Fruit fly (Drosophila melanogaster) whole organism, embryonic: ENCODE measurements around the gene ND-SGDH.

Experiments
- C15 ChIP-seq: fragments of 200-800 bp; sonication (Bioruptor generic); IDR thresholded peaks from 3 replicates; pipeline ENCODE4 v1.3.6; 2022; ENCODE audit warnings: missing biosample characterization, missing genetic modification characterization
- CG10274 ChIP-seq: fragments of 200-800 bp; sonication (Bioruptor generic); optimal IDR thresholded peaks from 3 replicates; lab custom pipeline; 2017; ENCODE audit warnings: missing biosample characterization, mild to moderate bottlenecking, missing genetic modification characterization
- CG10654 ChIP-seq: fragments of 200-800 bp; sonication (Bioruptor generic); optimal IDR thresholded peaks from 2 replicates; lab custom pipeline; 2016; ENCODE audit warnings: missing biosample characterization, missing genetic modification characterization
- CG11093 ChIP-seq: fragments of 200-800 bp; sonication (Bioruptor generic); IDR thresholded peaks from 3 replicates; pipeline ENCODE4 v1.3.6; 2022; ENCODE audit warnings: missing biosample characterization, missing genetic modification characterization
- CG13123 ChIP-seq: fragments of 200-800 bp; sonication (Bioruptor generic); optimal IDR thresholded peaks from 2 replicates; lab custom pipeline; 2016; ENCODE audit warnings: missing biosample characterization, missing genetic modification characterization
- CG13424 ChIP-seq: fragments of 200-800 bp; sonication (Bioruptor generic); optimal IDR thresholded peaks from 2 replicates; lab custom pipeline; 2019; ENCODE audit warnings: missing biosample characterization, mild to moderate bottlenecking, missing genetic modification characterization, moderate library complexity
- CG14014 ChIP-seq: fragments of 200-800 bp; sonication (Bioruptor generic); IDR thresholded peaks from 2 replicates; pipeline ENCODE4 v1.3.6; 2022; ENCODE audit warnings: missing biosample characterization, missing genetic modification characterization
- CG14441 ChIP-seq: fragments of 200-800 bp; sonication (Bioruptor generic); IDR thresholded peaks from 2 replicates; pipeline ENCODE4 v1.3.6; 2022; ENCODE audit warnings: missing biosample characterization, missing genetic modification characterization
- CG14710 ChIP-seq: fragments of 200-800 bp; sonication (Bioruptor generic); optimal IDR thresholded peaks from 3 replicates; lab custom pipeline; 2019; ENCODE audit warnings: missing biosample characterization, mild to moderate bottlenecking, missing genetic modification characterization, moderate library complexity
- CG14965 ChIP-seq: fragments of 200-800 bp; sonication (Bioruptor generic); optimal IDR thresholded peaks from 2 replicates; lab custom pipeline; 2016; ENCODE audit warnings: missing biosample characterization, missing genetic modification characterization, borderline replicate concordance
- CG1603 ChIP-seq: fragments of 200-800 bp; sonication (Bioruptor generic); optimal IDR thresholded peaks from 2 replicates; lab custom pipeline; 2019; ENCODE audit warnings: missing biosample characterization, mild to moderate bottlenecking, missing genetic modification characterization, moderate library complexity
- CG17186 ChIP-seq: fragments of 200-800 bp; sonication (Bioruptor generic); optimal IDR thresholded peaks from 3 replicates; lab custom pipeline; 2017; ENCODE audit warnings: missing biosample characterization, missing genetic modification reagents, missing genetic modification characterization
- CG18011 ChIP-seq: fragments of 200-800 bp; sonication (Bioruptor generic); optimal IDR thresholded peaks from 2 replicates; lab custom pipeline; 2017; ENCODE audit warnings: missing biosample characterization, missing genetic modification characterization, mild to moderate bottlenecking, moderate library complexity, missing genotype
- CG2678 ChIP-seq: fragments of 200-800 bp; sonication (Bioruptor generic); optimal IDR thresholded peaks from 3 replicates; lab custom pipeline; 2019; ENCODE audit warnings: missing biosample characterization, mild to moderate bottlenecking, missing genetic modification characterization, moderate library complexity
- CG3726 ChIP-seq: fragments of 200-800 bp; sonication (Bioruptor generic); IDR thresholded peaks from 3 replicates; pipeline ENCODE4, ENCODE4 v1.3.6; 2022; ENCODE audit warnings: missing biosample characterization, missing genetic modification characterization
- CG4854 ChIP-seq: fragments of 200-800 bp; sonication (Bioruptor generic); optimal IDR thresholded peaks from 2 replicates; lab custom pipeline; 2016; ENCODE audit warnings: missing biosample characterization, missing genetic modification characterization, inconsistent platforms
- CG6654 ChIP-seq: fragments of 200-800 bp; sonication (Bioruptor generic); optimal IDR thresholded peaks from 2 replicates; lab custom pipeline; 2017; ENCODE audit warnings: missing biosample characterization, mild to moderate bottlenecking, missing genetic modification characterization
- CG6765 ChIP-seq: fragments of 200-800 bp; sonication (Bioruptor generic); optimal IDR thresholded peaks from 3 replicates; lab custom pipeline; 2017; ENCODE audit warnings: missing biosample characterization, mild to moderate bottlenecking, missing genetic modification characterization
- CG6791 ChIP-seq: fragments of 200-800 bp; sonication (Bioruptor generic); IDR thresholded peaks from 3 replicates; pipeline ENCODE4 v1.3.6; 2022; ENCODE audit warnings: missing biosample characterization, missing genetic modification characterization; ENCODE audit not compliant: partially characterized antibody
- CG7271 ChIP-seq: fragments of 200-800 bp; sonication (Bioruptor generic); optimal IDR thresholded peaks from 2 replicates; lab custom pipeline; 2018; ENCODE audit warnings: missing biosample characterization, mild to moderate bottlenecking, missing genetic modification characterization, moderate library complexity
- CG7928 ChIP-seq: fragments of 200-800 bp; sonication (Bioruptor generic); optimal IDR thresholded peaks from 2 replicates; lab custom pipeline; 2017; ENCODE audit warnings: missing biosample characterization, mild to moderate bottlenecking, missing genetic modification characterization
- CG8281 ChIP-seq: fragments of 200-800 bp; sonication (Bioruptor generic); optimal IDR thresholded peaks from 2 replicates; lab custom pipeline; 2018; ENCODE audit warnings: missing biosample characterization, mild to moderate bottlenecking, missing genetic modification characterization, moderate library complexity
- CoRest ChIP-seq: fragments of 200-800 bp; sonication (Bioruptor generic); optimal IDR thresholded peaks from 3 replicates; lab custom pipeline; 2018; ENCODE audit warnings: missing biosample characterization, mild to moderate bottlenecking, missing genetic modification characterization, moderate library complexity
- Dp ChIP-seq: fragments of 200-800 bp; sonication (Bioruptor generic); optimal IDR thresholded peaks from 2 replicates; lab custom pipeline; 2018; ENCODE audit warnings: missing biosample characterization, mild to moderate bottlenecking, missing genetic modification characterization, moderate library complexity
- Hmx ChIP-seq: fragments of 200-800 bp; sonication (Bioruptor generic); optimal IDR thresholded peaks from 2 replicates; lab custom pipeline; 2016; ENCODE audit warnings: missing biosample characterization, missing genetic modification characterization
- Med ChIP-seq: fragments of 200-800 bp; sonication (Bioruptor generic); peaks from one replicate; lab custom pipeline; 2016; ENCODE audit warnings: missing biosample characterization, missing genetic modification characterization, mild to moderate bottlenecking, inconsistent platforms, moderate library complexity
- Scr ChIP-seq: fragments of 200-800 bp; sonication (Bioruptor generic); IDR thresholded peaks from 2 replicates; pipeline ENCODE4 v1.3.6; 2022; ENCODE audit warnings: missing biosample characterization, missing genetic modification characterization; ENCODE audit not compliant: partially characterized antibody
- Side ChIP-seq: fragments of 200-800 bp; sonication (Bioruptor generic); optimal IDR thresholded peaks from 2 replicates; lab custom pipeline; 2016; ENCODE audit warnings: missing biosample characterization, missing genetic modification characterization
- Sox102F ChIP-seq: fragments of 200-800 bp; sonication (Bioruptor generic); optimal IDR thresholded peaks from 2 replicates; lab custom pipeline; 2018; ENCODE audit warnings: missing biosample characterization, mild to moderate bottlenecking, missing genetic modification characterization, moderate library complexity
- Spps ChIP-seq: fragments of 200-800 bp; sonication (Bioruptor generic); optimal IDR thresholded peaks from 2 replicates; lab custom pipeline; 2018; ENCODE audit warnings: missing biosample characterization, mild to moderate bottlenecking, missing genetic modification characterization
- Xrp1 ChIP-seq: fragments of 200-800 bp; sonication (Bioruptor generic); IDR thresholded peaks from 2 replicates; pipeline ENCODE4 v1.3.6; 2022; ENCODE audit warnings: missing biosample characterization, missing genetic modification characterization
- ato ChIP-seq: fragments of 200-800 bp; sonication (Bioruptor generic); IDR thresholded peaks from 2 replicates; pipeline ENCODE4 v1.3.6; 2022; ENCODE audit warnings: missing biosample characterization, missing genetic modification characterization; ENCODE audit not compliant: partially characterized antibody
- bowl ChIP-seq: fragments of 200-800 bp; sonication (Bioruptor generic); IDR thresholded peaks from 2 replicates; pipeline ENCODE4 v1.3.6; 2022; ENCODE audit warnings: missing biosample characterization, missing genetic modification characterization
- br ChIP-seq: fragments of >200 bp; optimal IDR thresholded peaks from 2 replicates; lab custom pipeline; 2017
- chinmo ChIP-seq: fragments of 200-800 bp; sonication (Bioruptor generic); IDR thresholded peaks from 4 replicates; pipeline ENCODE4 v1.3.6; 2022; ENCODE audit warnings: missing biosample characterization, missing genetic modification characterization; ENCODE audit not compliant: partially characterized antibody
- corto ChIP-seq: fragments of 200-800 bp; sonication (Bioruptor generic); optimal IDR thresholded peaks from 2 replicates; lab custom pipeline; 2016; ENCODE audit warnings: missing biosample characterization, mild to moderate bottlenecking, missing genetic modification characterization, moderate library complexity
- cwo ChIP-seq: fragments of 200-800 bp; sonication (Bioruptor generic); optimal IDR thresholded peaks from 3 replicates; lab custom pipeline; 2017; ENCODE audit warnings: missing biosample characterization, missing genetic modification characterization, mild to moderate bottlenecking, moderate library complexity, missing genetic modification reagents
- dan ChIP-seq: fragments of 200-800 bp; sonication (Bioruptor generic); IDR thresholded peaks from 2 replicates; pipeline ENCODE4 v1.3.6; 2022; ENCODE audit warnings: missing biosample characterization, missing genetic modification characterization
- en ChIP-seq: fragments of 200-800 bp; sonication (Bioruptor generic); optimal IDR thresholded peaks from 2 replicates; lab custom pipeline; 2016; ENCODE audit warnings: missing biosample characterization, missing genetic modification characterization
- eyg ChIP-seq: fragments of 200-800 bp; sonication (Bioruptor generic); optimal IDR thresholded peaks from 3 replicates; lab custom pipeline; 2016; ENCODE audit warnings: missing biosample characterization, missing genetic modification characterization
- jumu ChIP-seq: fragments of 200-800 bp; sonication (Bioruptor generic); optimal IDR thresholded peaks from 3 replicates; lab custom pipeline; 2016; ENCODE audit warnings: missing biosample characterization, missing genetic modification characterization
- lmd ChIP-seq: fragments of 200-800 bp; sonication (Bioruptor generic); IDR thresholded peaks from 2 replicates; pipeline ENCODE4 v1.3.6; 2022; ENCODE audit warnings: missing biosample characterization, missing genetic modification characterization
- lola ChIP-seq, 3 experiments: fragments of >200 bp in 2 of 3; fragments of 200-800 bp in 1 of 3; sonication (Bioruptor generic) in 1 of 3; optimal IDR thresholded peaks; 2 replicates each; lab custom pipeline; 2017 to 2019; ENCODE audit warnings: missing biosample characterization in 3 of 3, missing genetic modification characterization in 3 of 3, mild to moderate bottlenecking in 1 of 3, moderate library complexity in 1 of 3
- odd ChIP-seq: fragments of 200-800 bp; sonication (Bioruptor generic); optimal IDR thresholded peaks from 2 replicates; lab custom pipeline; 2017; ENCODE audit warnings: missing biosample characterization, mild to moderate bottlenecking, missing genetic modification characterization
- pros ChIP-seq: fragments of 200-800 bp; sonication (Bioruptor generic); optimal IDR thresholded peaks from 3 replicates; lab custom pipeline; 2019; ENCODE audit warnings: missing biosample characterization, mild to moderate bottlenecking, missing genetic modification characterization, moderate library complexity
- ranshi ChIP-seq: fragments of 200-800 bp; sonication (Bioruptor generic); IDR thresholded peaks from 2 replicates; pipeline ENCODE4 v1.3.6; 2022; ENCODE audit warnings: missing biosample characterization, missing genetic modification characterization
- repo ChIP-seq: fragments of 200-800 bp; sonication (Bioruptor generic); optimal IDR thresholded peaks from 2 replicates; lab custom pipeline; 2016; ENCODE audit warnings: missing biosample characterization, missing genetic modification characterization
- scrt ChIP-seq: fragments of 200-800 bp; sonication (Bioruptor generic); optimal IDR thresholded peaks from 2 replicates; lab custom pipeline; 2018; ENCODE audit warnings: missing biosample characterization, mild to moderate bottlenecking, missing genetic modification characterization, moderate library complexity
- tx ChIP-seq: fragments of 200-800 bp; sonication (Bioruptor generic); optimal IDR thresholded peaks from 2 replicates; lab custom pipeline; 2016; ENCODE audit warnings: missing biosample characterization, missing genetic modification characterization

The ND-SGDH gene

DNA sequence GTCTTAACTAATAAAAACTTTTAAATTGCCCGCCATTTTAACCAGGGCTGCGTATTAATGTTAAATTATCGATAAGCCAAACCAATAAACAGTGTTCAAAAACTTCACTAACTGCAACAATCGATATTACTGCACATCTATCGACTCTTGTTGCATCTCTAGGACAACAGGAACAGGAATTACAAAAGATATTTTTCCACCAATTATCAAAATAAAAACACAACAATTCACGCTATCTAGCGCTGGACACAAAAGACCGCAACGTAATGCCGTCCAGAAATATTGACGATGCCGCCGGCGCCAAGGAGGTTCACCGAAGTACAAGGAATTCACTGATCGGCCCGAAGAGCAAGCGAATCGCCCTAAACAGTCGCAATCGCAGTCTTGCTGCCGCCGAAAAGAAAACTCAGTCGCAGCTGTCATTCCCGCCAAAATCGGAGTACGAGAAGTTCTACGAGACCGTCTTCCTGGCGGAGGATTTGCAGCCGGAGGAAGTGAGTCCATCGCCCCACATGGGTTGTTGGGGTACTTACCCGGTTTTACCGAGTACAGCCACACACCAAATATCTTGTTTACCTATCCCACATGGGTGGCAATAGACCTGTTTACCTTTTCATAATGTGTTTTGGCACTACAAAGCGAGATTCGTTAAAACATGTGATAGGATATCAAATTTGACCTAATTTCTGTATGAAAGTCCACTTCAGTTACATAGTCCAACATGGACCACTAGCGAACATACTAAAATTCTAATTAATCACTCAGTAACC, 22.2 kb downstream of the ND-SGDH start, which contains the start of gene vers (continued):
- TF ChIP-seq eyg (GFP tag; lab: Kevin White, UChicago), result no peak
- no peak for TF ChIP-seq pros
- no peak for TF ChIP-seq Sox102F (GFP tag; lab: Kevin White, UChicago)
- no peak for TF ChIP-seq CG14441 (GFP tag; lab: Robert Waterston, UW)
- TF ChIP-seq Dp (GFP tag; lab: Kevin White, UChicago), result peak; percentile 98
- no peak for TF ChIP-seq cwo (GFP tag; lab: Kevin White, UChicago)
- no peak for TF ChIP-seq C15 (GFP tag; lab: Robert Waterston, UW)
- no peak for TF ChIP-seq odd (GFP tag; lab: Kevin White, UChicago)
- no peak for TF ChIP-seq dan (GFP tag; lab: Robert Waterston, UW)
- no peak for TF ChIP-seq CG7271
- TF ChIP-seq CG14014 (GFP tag; lab: Robert Waterston, UW), result peak; percentile 64; the same call in 1 of the 2 replicates
- peak; percentile 66 for TF ChIP-seq CG14710 (tag; lab: Kevin White, UChicago)
- no peak for TF ChIP-seq corto (GFP tag; lab: Kevin White, UChicago)
- TF ChIP-seq ranshi (GFP tag; lab: Robert Waterston, UW), result 0 out of 2 replicates have a peak, but pooled peaks have one; percentile 17
- TF ChIP-seq CG14965, result no peak
- peak; percentile 91 for TF ChIP-seq Scr (GFP tag; lab: Robert Waterston, UW)
- peak; percentile 95 for TF ChIP-seq ato (GFP tag; lab: Robert Waterston, UW)
- TF ChIP-seq Hmx (GFP tag; lab: Kevin White, UChicago), result no peak
- peak; percentile 9 for TF ChIP-seq CG17186 (GFP tag; lab: Kevin White, UChicago)
- no peak for TF ChIP-seq CG13424
- peak; percentile 95; the same call in 3 of the 4 replicates for TF ChIP-seq chinmo (GFP tag; lab: Robert Waterston, UW)
- no peak for TF ChIP-seq CG10274 (GFP tag; lab: Kevin White, UChicago)
- TF ChIP-seq CG6791 (GFP tag; lab: Robert Waterston, UW), result peak; percentile 94
- TF ChIP-seq CG7928, result peak; percentile 92
- no peak for TF ChIP-seq bowl (GFP tag; lab: Robert Waterston, UW)
- TF ChIP-seq tx (GFP tag; lab: Kevin White, UChicago), result no peak
- no peak for TF ChIP-seq CG18011 (GFP tag; lab: Kevin White, UChicago)
- TF ChIP-seq CG1603 (tag; lab: Kevin White, UChicago), result peak; percentile 70
- TF ChIP-seq Spps (tag; lab: Kevin White, UChicago), result no peak
- TF ChIP-seq CG6765 (GFP tag; lab: Kevin White, UChicago), result no peak
- no peak for TF ChIP-seq CG6654 (GFP tag; lab: Kevin White, UChicago)
- TF ChIP-seq CG8281, result no peak
- TF ChIP-seq repo (GFP tag; lab: Kevin White, UChicago), result no peak
- TF ChIP-seq CG3726 (GFP tag; lab: Robert Waterston, UW), result no peak
- TF ChIP-seq Xrp1 (GFP tag; lab: Robert Waterston, UW), result peak; percentile 32; the same call in 1 of the 2 replicates
- TF ChIP-seq CG10654 (GFP tag; lab: Kevin White, UChicago), result no peak
- peak; percentile 17; the same call in 1 of the 3 replicates for TF ChIP-seq CG11093
- TF ChIP-seq jumu (GFP tag; lab: Kevin White, UChicago), result peak; percentile 8
- no peak for TF ChIP-seq br (lab: Kevin White, UChicago)
- TF ChIP-seq CoRest, result peak; percentile 14
- peak; percentile 28 for TF ChIP-seq Side
- TF ChIP-seq lmd (GFP tag; lab: Robert Waterston, UW), result no peak; the same call in 1 of the 2 replicates
- no peak for TF ChIP-seq scrt
- TF ChIP-seq CG13123 (GFP tag; lab: Kevin White, UChicago), result no peak
- no peak for TF ChIP-seq en
- TF ChIP-seq CG4854 (GFP tag; lab: Kevin White, UChicago), result no peak
- TF ChIP-seq Med (GFP tag; lab: Kevin White, UChicago), result peak; percentile 88
- no peak for TF ChIP-seq CG2678 (tag; lab: Kevin White, UChicago)
- TF ChIP-seq lola (GFP tag; optimal IDR thresholded peaks at IDR 0.05; lab: Kevin White, UChicago), result no peak
